Worm (Caenorhabditis elegans) whole organism, early embryonic: ENCODE data around the gene vglu-3.

ENCODE experiments used
- B0310.2 ChIP-seq: sonication (generic microtip); optimal IDR thresholded peaks from 2 replicates; lab custom pipeline; 2016; ENCODE audit warnings: mild to moderate bottlenecking, missing genetic modification characterization, missing compliant biosample characterization
- F13C5.2 ChIP-seq: sonication (generic microtip); optimal IDR thresholded peaks from 2 replicates; lab custom pipeline; 2017; ENCODE audit warnings: mild to moderate bottlenecking, missing genetic modification characterization, inconsistent platforms, missing compliant biosample characterization
- ama-1 ChIP-seq: fragments of 150-350 bp; optimal IDR thresholded peaks from 2 replicates; lab custom pipeline; 2014
- ceh-13 ChIP-seq: fragments of 200-800 bp; sonication (Bioruptor generic); optimal IDR thresholded peaks from 2 replicates; lab custom pipeline; 2018; ENCODE audit warnings: mild to moderate bottlenecking, missing genetic modification characterization, missing compliant biosample characterization
- ceh-36 ChIP-seq: sonication (generic microtip); optimal IDR thresholded peaks from 2 replicates; lab custom pipeline; 2016; ENCODE audit warnings: missing genetic modification characterization, inconsistent platforms, missing compliant biosample characterization
- ets-7 ChIP-seq: sonication (generic microtip); optimal IDR thresholded peaks from 2 replicates; lab custom pipeline; 2016; ENCODE audit warnings: missing genotype, missing genetic modification characterization, missing compliant biosample characterization
- flt-1 ChIP-seq: fragments of 200-800 bp; sonication (Bioruptor generic); IDR thresholded peaks from 2 replicates; pipeline ENCODE4 v1.3.6; 2022; ENCODE audit warnings: missing genetic modification characterization, missing compliant biosample characterization
- hmbx-1 ChIP-seq: sonication (generic microtip); optimal IDR thresholded peaks from 2 replicates; lab custom pipeline; 2016; ENCODE audit warnings: mild to moderate bottlenecking, missing genetic modification characterization, missing compliant biosample characterization
- hmg-4 ChIP-seq: fragments of 200-800 bp; sonication (Bioruptor generic); optimal IDR thresholded peaks from 2 replicates; lab custom pipeline; 2018; ENCODE audit warnings: mild to moderate bottlenecking, missing genetic modification characterization, missing compliant biosample characterization
- hnd-1 ChIP-seq: sonication (generic microtip); optimal IDR thresholded peaks from 2 replicates; lab custom pipeline; 2016; ENCODE audit warnings: missing genetic modification characterization, missing compliant biosample characterization
- pes-1 ChIP-seq: fragments of 200-800 bp; sonication (Bioruptor generic); IDR thresholded peaks from 2 replicates; pipeline ENCODE4 v1.3.6; 2022; ENCODE audit warnings: missing genetic modification reagents, missing genetic modification characterization, missing compliant biosample characterization
- sea-1 ChIP-seq: fragments of 200-800 bp; sonication (Bioruptor generic); conservative IDR thresholded peaks from 2 replicates; pipeline ENCODE4 v1.3.6; 2022; ENCODE audit warnings: missing genetic modification characterization, missing compliant biosample characterization
- tbx-11 ChIP-seq: fragments of 200-800 bp; sonication (Bioruptor generic); IDR thresholded peaks from 2 replicates; pipeline ENCODE4 v1.3.6; 2022; ENCODE audit warnings: missing genetic modification characterization, missing compliant biosample characterization
- tra-4 ChIP-seq: sonication (generic microtip); optimal IDR thresholded peaks from 2 replicates; lab custom pipeline; 2017; ENCODE audit warnings: missing genetic modification characterization, missing compliant biosample characterization

ce11 chrIII:10347049-10347448 lies 46.9 kb downstream of the vglu-3 start, which contains the start of gene tbx-8:
- TF ChIP-seq pes-1 (GFP tag; lab: Robert Waterston, UW) (no peak), hmbx-1 (tag; lab: Kevin White, UChicago) (no peak), ama-1 (lab: Kevin White, UChicago) (no peak), flt-1 (GFP tag; lab: Robert Waterston, UW) (no peak), B0310.2 (tag; lab: Kevin White, UChicago) (no peak), tra-4 (tag; lab: Kevin White, UChicago) (no peak), F13C5.2 (tag; lab: Kevin White, UChicago) (no peak), hmg-4 (GFP tag; lab: Kevin White, UChicago) (no peak), hnd-1 (tag; lab: Kevin White, UChicago) (no peak), tbx-11 (GFP tag; lab: Robert Waterston, UW) (no peak), ets-7 (tag; lab: Kevin White, UChicago) (no peak), ceh-13 (no peak), ceh-36 (tag; lab: Kevin White, UChicago) (no peak), sea-1 (no peak)
